Fruit fly (Drosophila melanogaster): ENCODE measurements around the gene danr.

The danr gene

dm6 chr3R:25127231-25127689 lies 10.6 kb upstream of the danr start, which contains the start of the genes Mocs2A, Mocs2B and Clbn (continued):
- peak; percentile 30 for TF ChIP-seq CG4617 (GFP tag; optimal IDR thresholded peaks at IDR 0.05; ENCODE audit: borderline replicate concordance)
- TF ChIP-seq CG10147 (GFP tag; optimal IDR thresholded peaks at IDR 0.05): no peak
- TF ChIP-seq CG15269 (tag; optimal IDR thresholded peaks at IDR 0.05): no peak
- TF ChIP-seq CG30020 (tag; optimal IDR thresholded peaks at IDR 0.05): peak; percentile 80
- TF ChIP-seq CG42726 (GFP tag; IDR thresholded peaks at IDR 0.05; ENCODE audit: partially characterized antibody): no peak
- TF ChIP-seq CG17359 (tag; optimal IDR thresholded peaks at IDR 0.05): no peak
- TF ChIP-seq lab (GFP tag; optimal IDR thresholded peaks at IDR 0.05): no peak
- TF ChIP-seq Sin3A (optimal IDR thresholded peaks at IDR 0.05): no peak
- no peak for TF ChIP-seq ap (GFP tag; IDR thresholded peaks at IDR 0.05)
- no peak for TF ChIP-seq abd-A (tag; optimal IDR thresholded peaks at IDR 0.05)
- TF ChIP-seq NC2β (GFP tag; optimal IDR thresholded peaks at IDR 0.05): no peak
- no peak for TF ChIP-seq CG1529 (GFP tag; optimal IDR thresholded peaks at IDR 0.05)
- no peak for TF ChIP-seq CG18476 (GFP tag; optimal IDR thresholded peaks at IDR 0.05)
- peak; percentile 73 for TF ChIP-seq Dref (GFP tag; IDR thresholded peaks at IDR 0.05)
- TF ChIP-seq Asciz (GFP tag; optimal IDR thresholded peaks at IDR 0.05): no peak
- peak; percentile 48 for TF ChIP-seq pzg (GFP tag; optimal IDR thresholded peaks at IDR 0.05)
- no peak for TF ChIP-seq CG2889 (GFP tag; IDR thresholded peaks at IDR 0.05)
- TF ChIP-seq fd64A (GFP tag; optimal IDR thresholded peaks at IDR 0.05): no peak
- no peak for TF ChIP-seq fd96Cb (tag; optimal IDR thresholded peaks at IDR 0.05)
- no peak for TF ChIP-seq tin (GFP tag; optimal IDR thresholded peaks at IDR 0.05)
- TF ChIP-seq CG5180 (GFP tag; optimal IDR thresholded peaks at IDR 0.05): no peak
- peak; percentile 39; the same call in 2 of the 3 replicates for TF ChIP-seq Opbp (GFP tag; IDR thresholded peaks at IDR 0.05; ENCODE audit: partially characterized antibody)
- TF ChIP-seq ash1 (GFP tag; optimal IDR thresholded peaks at IDR 0.05): no peak
- no peak for TF ChIP-seq CG4360 (GFP tag; IDR thresholded peaks at IDR 0.05)
- TF ChIP-seq Mad (GFP tag; optimal IDR thresholded peaks at IDR 0.05): no peak
- no peak for TF ChIP-seq CG17802 (tag; optimal IDR thresholded peaks at IDR 0.05)
- TF ChIP-seq run (tag; optimal IDR thresholded peaks at IDR 0.05): no peak
- TF ChIP-seq chn (GFP tag; optimal IDR thresholded peaks at IDR 0.05): no peak
- no peak for TF ChIP-seq CG43689 (GFP tag; IDR thresholded peaks at IDR 0.05)
- no peak for TF ChIP-seq CG4404 (GFP tag; IDR thresholded peaks at IDR 0.05)
- no peak for TF ChIP-seq croc (GFP tag; conservative IDR thresholded peaks at IDR 0.05)
- peak; percentile 69 for TF ChIP-seq Bgb (GFP tag; IDR thresholded peaks at IDR 0.05; ENCODE audit: partially characterized antibody)
- TF ChIP-seq zfh1 (GFP tag; IDR thresholded peaks at IDR 0.05): no peak
- peak; percentile 30 for TF ChIP-seq CG12659 (GFP tag; optimal IDR thresholded peaks at IDR 0.05)
- TF ChIP-seq CG12071 (GFP tag; optimal IDR thresholded peaks at IDR 0.05): no peak
- TF ChIP-seq CG15479 (GFP tag; optimal IDR thresholded peaks at IDR 0.05): no peak
- TF ChIP-seq chinmo (GFP tag; IDR thresholded peaks at IDR 0.05; ENCODE audit: partially characterized antibody): peak; percentile 75; the same call in 1 of the 4 replicates
- no peak for TF ChIP-seq Tbp (GFP tag; optimal IDR thresholded peaks at IDR 0.05)
- TF ChIP-seq CG3847 (GFP tag; IDR thresholded peaks at IDR 0.05): no peak; the same call in 1 of the 2 replicates
- no peak for TF ChIP-seq CG2199 (GFP tag; IDR thresholded peaks at IDR 0.05)
- peak; percentile 84 for TF ChIP-seq Sry-δ (GFP tag; optimal IDR thresholded peaks at IDR 0.05)
- TF ChIP-seq Hmr (GFP tag; optimal IDR thresholded peaks at IDR 0.05): no peak
- TF ChIP-seq amos (GFP tag; IDR thresholded peaks at IDR 0.05; ENCODE audit: partially characterized antibody): peak; percentile 68
- no peak for TF ChIP-seq ewg (GFP tag; optimal IDR thresholded peaks at IDR 0.05)
- TF ChIP-seq her (GFP tag; optimal IDR thresholded peaks at IDR 0.05): no peak
- no peak for TF ChIP-seq twi (tag; optimal IDR thresholded peaks at IDR 0.05)
- TF ChIP-seq CG8359 (GFP tag; optimal IDR thresholded peaks at IDR 0.05; ENCODE audit: borderline replicate concordance): no peak
- no peak for TF ChIP-seq bab2 (GFP tag; optimal IDR thresholded peaks at IDR 0.05)
- TF ChIP-seq Ssrp (tag; optimal IDR thresholded peaks at IDR 0.05): no peak
- no peak for TF ChIP-seq salm (tag; optimal IDR thresholded peaks at IDR 0.05)
